Fruit fly (Drosophila melanogaster) whole organism, pupa: ENCODE data around the gene Ltn1.
A peak's percentile ranks its signal among the peaks of the same experiment; 100 is the strongest.

Experiments
- CG10348 ChIP-seq: fragments of 200-800 bp; sonication (Bioruptor generic); IDR thresholded peaks from 2 replicates; pipeline ENCODE4 v1.3.6; 2022; ENCODE audit warnings: missing biosample characterization, missing genetic modification characterization
- CG12605 ChIP-seq: fragments of 200-800 bp; sonication (Bioruptor generic); IDR thresholded peaks from 2 replicates; pipeline ENCODE4 v1.3.6; 2022; ENCODE audit warnings: missing biosample characterization, missing genetic modification characterization
- CG13204 ChIP-seq: fragments of 200-800 bp; sonication (Bioruptor generic); optimal IDR thresholded peaks from 2 replicates; lab custom pipeline; 2018; ENCODE audit warnings: missing biosample characterization, mild to moderate bottlenecking, missing genetic modification characterization, moderate library complexity
- CG14655 ChIP-seq: fragments of 200-800 bp; sonication (Bioruptor generic); optimal IDR thresholded peaks from 3 replicates; lab custom pipeline; 2017; ENCODE audit warnings: mild to moderate bottlenecking, missing biosample characterization, missing genetic modification reagents, missing genetic modification characterization
- CG15710 ChIP-seq: fragments of 200-800 bp; sonication (Bioruptor generic); optimal IDR thresholded peaks from 2 replicates; lab custom pipeline; 2018; ENCODE audit warnings: missing biosample characterization, mild to moderate bottlenecking, missing genetic modification characterization, moderate library complexity
- CG17806 ChIP-seq: fragments of 200-800 bp; sonication (Bioruptor generic); optimal IDR thresholded peaks from 2 replicates; lab custom pipeline; 2018; ENCODE audit warnings: missing biosample characterization, mild to moderate bottlenecking, missing genetic modification characterization, moderate library complexity
- CG32121 ChIP-seq: fragments of 200-800 bp; sonication (Bioruptor generic); IDR thresholded peaks from 2 replicates; pipeline ENCODE4 v1.3.6; 2022; ENCODE audit warnings: missing biosample characterization, missing genetic modification characterization
- CG34367 ChIP-seq: fragments of 200-800 bp; sonication (Bioruptor generic); optimal IDR thresholded peaks from 2 replicates; lab custom pipeline; 2018; ENCODE audit warnings: missing biosample characterization, mild to moderate bottlenecking, missing genetic modification characterization
- CG4496 ChIP-seq: fragments of 200-800 bp; sonication (Bioruptor generic); IDR thresholded peaks from 3 replicates; pipeline ENCODE4 v1.3.6; 2022; ENCODE audit warnings: missing biosample characterization, missing genetic modification characterization
- CG8159 ChIP-seq: fragments of 200-800 bp; sonication (Bioruptor generic); optimal IDR thresholded peaks from 3 replicates; lab custom pipeline; 2018; ENCODE audit warnings: missing biosample characterization, mild to moderate bottlenecking, missing genetic modification characterization, moderate library complexity
- CG8301 ChIP-seq: fragments of 200-800 bp; sonication (Bioruptor generic); optimal IDR thresholded peaks from 2 replicates; lab custom pipeline; 2018; ENCODE audit warnings: missing biosample characterization, mild to moderate bottlenecking, missing genetic modification characterization
- CG9948 ChIP-seq: fragments of 200-800 bp; sonication (Bioruptor generic); optimal IDR thresholded peaks from 2 replicates; lab custom pipeline; 2018; ENCODE audit warnings: missing biosample characterization, mild to moderate bottlenecking, missing genetic modification characterization, moderate library complexity
- D1 ChIP-seq: fragments of 200-800 bp; sonication (Bioruptor generic); optimal IDR thresholded peaks from 2 replicates; lab custom pipeline; 2018; ENCODE audit warnings: missing biosample characterization, mild to moderate bottlenecking, missing genetic modification characterization, moderate library complexity
- EcR ChIP-seq: fragments of 200-800 bp; sonication (Bioruptor generic); optimal IDR thresholded peaks from 3 replicates; lab custom pipeline; 2019; ENCODE audit warnings: missing biosample characterization, missing genetic modification characterization, mild to moderate bottlenecking, moderate library complexity, missing genetic modification reagents
- Ets98B ChIP-seq: fragments of 200-800 bp; sonication (Bioruptor generic); IDR thresholded peaks from 2 replicates; pipeline ENCODE4 v1.3.6; 2022; ENCODE audit warnings: missing biosample characterization, missing genetic modification characterization
- Pif1A ChIP-seq: fragments of 200-800 bp; sonication (Bioruptor generic); optimal IDR thresholded peaks from 3 replicates; lab custom pipeline; 2016; ENCODE audit warnings: missing biosample characterization, missing genetic modification characterization
- Pif1B ChIP-seq: fragments of 200-800 bp; sonication (Bioruptor generic); optimal IDR thresholded peaks from 3 replicates; lab custom pipeline; 2016; ENCODE audit warnings: missing biosample characterization, missing genetic modification characterization
- Snoo ChIP-seq: fragments of 200-800 bp; sonication (Bioruptor generic); optimal IDR thresholded peaks from 3 replicates; lab custom pipeline; 2017; ENCODE audit warnings: missing biosample characterization, mild to moderate bottlenecking, missing genetic modification characterization, inconsistent platforms
- fd96Ca ChIP-seq: fragments of 200-800 bp; sonication (Bioruptor generic); IDR thresholded peaks from 3 replicates; pipeline ENCODE4 v1.3.6; 2022; ENCODE audit warnings: missing biosample characterization, missing genetic modification characterization
- gl ChIP-seq: fragments of 200-800 bp; sonication (Bioruptor generic); optimal IDR thresholded peaks from 2 replicates; lab custom pipeline; 2018; ENCODE audit warnings: missing biosample characterization, mild to moderate bottlenecking, missing genetic modification characterization
- rn ChIP-seq: fragments of 200-800 bp; sonication (Bioruptor generic); IDR thresholded peaks from 2 replicates; pipeline ENCODE4 v1.3.6; 2022; ENCODE audit warnings: missing biosample characterization, missing genetic modification characterization

Ltn1 gene

DNA sequence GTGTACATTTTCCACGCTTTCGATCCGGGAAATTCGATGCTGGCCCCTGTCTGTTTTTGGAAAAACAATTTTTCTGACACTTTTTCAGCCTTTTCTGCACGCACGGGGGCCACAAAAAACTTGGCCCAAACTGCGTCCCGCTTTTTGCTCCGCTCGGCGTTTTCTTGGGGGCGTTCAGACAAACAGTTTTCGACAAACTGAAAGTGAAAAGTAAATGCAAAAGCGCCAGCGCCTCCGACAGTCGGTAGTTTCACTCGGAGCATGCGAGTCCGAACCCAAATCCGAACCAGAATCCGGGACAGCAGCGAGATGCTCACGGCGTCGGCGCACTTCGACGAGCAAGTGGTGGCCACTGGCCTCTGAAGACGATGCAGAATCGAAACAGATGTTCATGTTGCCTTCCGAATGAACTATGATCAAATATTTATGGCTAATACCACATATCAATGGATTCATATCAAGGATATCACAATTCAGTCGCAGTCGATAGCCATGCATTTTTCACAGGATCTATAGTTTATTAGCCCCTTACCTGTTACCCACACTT is 32.4 kb upstream of the Ltn1 start, which contains the start of gene Shal:
Gene Shal, minus strand, starts transcription at position 200 of the 547 bp plus-strand sequence.
- TF ChIP-seq CG32121 (GFP tag; lab: Robert Waterston, UW) (no peak), Pif1B (GFP tag; lab: Kevin White, UChicago) (no peak)
- TF ChIP-seq, all 21 proteins: peak for 0

dm6 chr3L:19580709-19581227 is 28.7 kb upstream of the Ltn1 start:
- TF ChIP-seq CG10348 (no peak), rn (GFP tag; lab: Robert Waterston, UW) (no peak), gl (no peak), CG12605 (GFP tag; lab: Robert Waterston, UW) (no peak), CG4496 (GFP tag; lab: Robert Waterston, UW) (no peak)

dm6 chr3L:19579346-19579745 is 27.3 kb upstream of the Ltn1 start:
- TF ChIP-seq CG34367 (tag; lab: Kevin White, UChicago) (no peak), CG13204 (GFP tag; lab: Kevin White, UChicago) (no peak), CG8159 (no peak), CG32121 (GFP tag; lab: Robert Waterston, UW) (no peak), Pif1B (GFP tag; lab: Kevin White, UChicago) (no peak), Snoo (tag; lab: Kevin White, UChicago) (no peak)

- TF ChIP-seq Pif1A (GFP tag; lab: Kevin White, UChicago) = no peak
- TF ChIP-seq CG15710 (tag; lab: Kevin White, UChicago) = no peak
- peak; percentile 20 for TF ChIP-seq EcR (GFP tag; lab: Kevin White, UChicago)
- TF ChIP-seq CG4496 (GFP tag; lab: Robert Waterston, UW) = no peak
Measured at dm6 chr3L:19575650-19576049, 23.6 kb upstream of the Ltn1 start.

DNA sequence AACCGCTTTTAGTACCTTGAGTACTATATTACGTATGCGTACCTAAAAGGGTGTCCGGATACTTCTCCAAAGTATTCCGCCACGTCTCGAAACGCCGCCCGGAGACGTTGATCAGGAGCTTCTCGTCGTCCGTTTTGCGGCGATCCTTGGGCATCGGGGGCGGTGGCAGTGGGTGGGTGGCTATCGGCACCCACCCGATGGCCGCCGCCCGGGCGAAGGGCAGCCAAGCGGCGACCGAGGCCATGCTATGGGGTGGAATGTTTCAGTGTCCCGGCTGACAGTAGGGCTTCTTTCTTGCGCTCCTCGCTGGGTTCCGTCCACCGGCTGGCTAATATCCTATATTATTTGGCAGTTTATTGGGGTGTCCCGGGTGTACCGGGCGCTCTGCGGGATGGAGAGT is 22.4 kb upstream of the Ltn1 start:
- TF ChIP-seq CG14655 (no peak), CG15710 (tag; lab: Kevin White, UChicago) (no peak), Pif1B (GFP tag; lab: Kevin White, UChicago) (no peak), CG8301 (tag; lab: Kevin White, UChicago) (no peak), CG32121 (GFP tag; lab: Robert Waterston, UW) (no peak), CG10348 (no peak), CG4496 (GFP tag; lab: Robert Waterston, UW) (no peak), D1 (tag; lab: Kevin White, UChicago) (no peak), CG9948 (tag; lab: Kevin White, UChicago) (no peak), Ets98B (GFP tag; lab: Robert Waterston, UW) (no peak), rn (GFP tag; lab: Robert Waterston, UW) (no peak), CG17806 (tag; lab: Kevin White, UChicago) (no peak), CG13204 (GFP tag; lab: Kevin White, UChicago) (no peak), EcR (GFP tag; lab: Kevin White, UChicago) (no peak), Pif1A (GFP tag; lab: Kevin White, UChicago) (no peak), gl (no peak)

DNA sequence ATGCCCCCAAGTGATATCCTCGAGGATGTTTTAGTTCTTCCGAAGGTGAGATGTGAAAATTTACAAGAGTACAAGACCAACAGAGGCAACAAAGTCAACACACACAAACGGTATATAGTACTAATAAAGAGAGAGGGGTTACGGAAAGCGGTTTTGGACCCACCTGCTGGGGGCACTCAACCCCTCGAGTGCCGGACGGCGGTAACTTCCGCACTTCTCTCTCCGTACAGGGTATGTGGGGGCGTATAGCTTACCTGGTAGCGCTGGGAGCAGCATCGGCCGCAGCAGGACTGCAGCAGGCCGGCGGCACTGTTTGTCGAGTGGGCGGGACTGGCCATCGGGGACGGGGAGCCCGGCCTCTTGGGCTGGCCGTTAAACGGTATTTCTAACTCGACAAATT is 17.3 kb upstream of the Ltn1 start:
- TF ChIP-seq rn (GFP tag; lab: Robert Waterston, UW) = no peak
- TF ChIP-seq, all 21 proteins: peak for 0

- TF ChIP-seq Pif1B (GFP tag; lab: Kevin White, UChicago) (no peak), D1 (tag; lab: Kevin White, UChicago) (no peak), CG32121 (GFP tag; lab: Robert Waterston, UW) (no peak), CG9948 (tag; lab: Kevin White, UChicago) (no peak), CG15710 (tag; lab: Kevin White, UChicago) (no peak), CG4496 (GFP tag; lab: Robert Waterston, UW) (no peak), Ets98B (GFP tag; lab: Robert Waterston, UW) (no peak), CG34367 (tag; lab: Kevin White, UChicago) (no peak), Pif1A (GFP tag; lab: Kevin White, UChicago) (no peak), CG12605 (GFP tag; lab: Robert Waterston, UW) (no peak), CG10348 (no peak), CG8301 (tag; lab: Kevin White, UChicago) (no peak), fd96Ca (no peak), CG14655 (no peak)
Measured at dm6 chr3L:19568999-19569398, 16.9 kb upstream of the Ltn1 start.

- TF ChIP-seq Ets98B (GFP tag; lab: Robert Waterston, UW) (no peak), EcR (GFP tag; lab: Kevin White, UChicago) (no peak), CG8159 (no peak), CG32121 (GFP tag; lab: Robert Waterston, UW) (no peak), CG14655 (no peak), CG9948 (tag; lab: Kevin White, UChicago) (no peak), CG13204 (GFP tag; lab: Kevin White, UChicago) (no peak), CG10348 (no peak), CG12605 (GFP tag; lab: Robert Waterston, UW) (no peak), Pif1B (GFP tag; lab: Kevin White, UChicago) (no peak), Pif1A (GFP tag; lab: Kevin White, UChicago) (no peak), CG34367 (tag; lab: Kevin White, UChicago) (no peak), CG17806 (tag; lab: Kevin White, UChicago) (no peak), D1 (tag; lab: Kevin White, UChicago) (no peak), Snoo (tag; lab: Kevin White, UChicago) (no peak), CG8301 (tag; lab: Kevin White, UChicago) (no peak), CG15710 (tag; lab: Kevin White, UChicago) (no peak), CG4496 (GFP tag; lab: Robert Waterston, UW) (no peak), fd96Ca (no peak)
Measured at dm6 chr3L:19566127-19566526, 14.0 kb upstream of the Ltn1 start.
